Fruit fly (Drosophila melanogaster) whole organism, adult: ENCODE results near the gene Or13a.
A peak's percentile ranks its signal among the peaks of the same experiment; 100 is the strongest.

Experiments used
- CG11617 ChIP-seq: fragments of 200-800 bp; sonication (Bioruptor generic); optimal IDR thresholded peaks from 2 replicates; lab custom pipeline; 2017; ENCODE audit warnings: mild to moderate bottlenecking, missing biosample characterization, missing genetic modification reagents, missing genetic modification characterization
- CG12768 ChIP-seq: fragments of 200-800 bp; sonication (Bioruptor generic); optimal IDR thresholded peaks from 2 replicates; lab custom pipeline; 2017; ENCODE audit warnings: missing biosample characterization, missing genetic modification characterization, mild to moderate bottlenecking, moderate library complexity, missing genetic modification reagents
- CG14711 ChIP-seq: fragments of 200-800 bp; sonication (Bioruptor generic); optimal IDR thresholded peaks from 2 replicates; lab custom pipeline; 2018; ENCODE audit warnings: missing biosample characterization, mild to moderate bottlenecking, missing genetic modification characterization, moderate library complexity
- CG1620 ChIP-seq: fragments of 200-800 bp; sonication (Bioruptor generic); optimal IDR thresholded peaks from 2 replicates; lab custom pipeline; 2016; ENCODE audit warnings: missing biosample characterization, missing genetic modification characterization
- CG33017 ChIP-seq: fragments of 200-800 bp; sonication (Bioruptor generic); optimal IDR thresholded peaks from 2 replicates; lab custom pipeline; 2018; ENCODE audit warnings: missing biosample characterization, mild to moderate bottlenecking, missing genetic modification characterization, moderate library complexity
- CG5204 ChIP-seq: fragments of 200-800 bp; sonication (Bioruptor generic); optimal IDR thresholded peaks from 2 replicates; lab custom pipeline; 2016; ENCODE audit warnings: missing biosample characterization, missing genetic modification characterization
- CG7045 ChIP-seq: fragments of 200-800 bp; sonication (Bioruptor generic); optimal IDR thresholded peaks from 2 replicates; lab custom pipeline; 2017; ENCODE audit warnings: missing biosample characterization, mild to moderate bottlenecking, missing genetic modification characterization
- CG7101 ChIP-seq: fragments of 200-800 bp; sonication (Bioruptor generic); optimal IDR thresholded peaks from 2 replicates; lab custom pipeline; 2018; ENCODE audit warnings: missing biosample characterization, mild to moderate bottlenecking, missing genetic modification characterization, moderate library complexity
- Clk ChIP-seq: fragments of 200-800 bp; sonication (Bioruptor generic); optimal IDR thresholded peaks from 2 replicates; lab custom pipeline; 2017; ENCODE audit warnings: missing biosample characterization, missing genetic modification characterization
- Crg-1 ChIP-seq: fragments of 200-800 bp; sonication (Bioruptor generic); optimal IDR thresholded peaks from 2 replicates; lab custom pipeline; 2016; ENCODE audit warnings: missing biosample characterization, missing genetic modification characterization
- Hr96 ChIP-seq: fragments of 200-800 bp; sonication (Bioruptor generic); optimal IDR thresholded peaks from 2 replicates; lab custom pipeline; 2016; ENCODE audit warnings: missing biosample characterization, missing genetic modification characterization
- Mnt ChIP-seq: fragments of 200-800 bp; sonication (Bioruptor generic); optimal IDR thresholded peaks from 2 replicates; lab custom pipeline; 2016; ENCODE audit warnings: missing biosample characterization, mild to moderate bottlenecking, missing genetic modification characterization
- bab1 ChIP-seq: fragments of 200-800 bp; sonication (Bioruptor generic); optimal IDR thresholded peaks from 3 replicates; lab custom pipeline; 2019; ENCODE audit warnings: missing biosample characterization, mild to moderate bottlenecking, missing genetic modification characterization, moderate library complexity
- cic ChIP-seq: fragments of 200-800 bp; sonication (Bioruptor generic); optimal IDR thresholded peaks from 2 replicates; lab custom pipeline; 2017; ENCODE audit warnings: missing biosample characterization, mild to moderate bottlenecking, missing genetic modification characterization, moderate library complexity
- cnc ChIP-seq, 2 experiments: fragments of >200 bp; optimal IDR thresholded peaks; 2 replicates each; lab custom pipeline; 2017
- kay ChIP-seq: fragments of 200-800 bp; sonication (Bioruptor generic); peaks from one replicate; lab custom pipeline; 2016; ENCODE audit warnings: missing biosample characterization, missing genetic modification characterization, borderline replicate concordance
- ovo ChIP-seq: fragments of 200-800 bp; sonication (Bioruptor generic); optimal IDR thresholded peaks from 2 replicates; lab custom pipeline; 2016; ENCODE audit warnings: missing biosample characterization, missing genetic modification characterization
- pad ChIP-seq: fragments of 200-800 bp; sonication (Bioruptor generic); optimal IDR thresholded peaks from 3 replicates; lab custom pipeline; 2017; ENCODE audit warnings: missing biosample characterization, missing genetic modification characterization, mild to moderate bottlenecking, moderate library complexity, missing genetic modification reagents
- tj ChIP-seq: fragments of 200-800 bp; sonication (Bioruptor generic); optimal IDR thresholded peaks from 3 replicates; lab custom pipeline; 2017; ENCODE audit warnings: missing biosample characterization, mild to moderate bottlenecking, missing genetic modification characterization, moderate library complexity
- toe ChIP-seq: fragments of 200-800 bp; sonication (Bioruptor generic); optimal IDR thresholded peaks from 2 replicates; lab custom pipeline; 2016; ENCODE audit warnings: missing biosample characterization, missing genetic modification characterization

Gene Or13a

dm6 chrX:15974125-15974524 is at the start of gene Or13a:
Gene Or13a (plus strand): TSS chrX:15974425.
- no peak for TF ChIP-seq cnc (optimal IDR thresholded peaks at IDR 0.05; lab: Kevin White, UChicago)
- TF ChIP-seq Mnt (GFP tag; lab: Kevin White, UChicago), result no peak
- no peak for TF ChIP-seq ovo
- TF ChIP-seq Clk (GFP tag; lab: Kevin White, UChicago), result no peak
- no peak for TF ChIP-seq bab1 (GFP tag; lab: Kevin White, UChicago)
- TF ChIP-seq tj (GFP tag; lab: Kevin White, UChicago), result no peak
- TF ChIP-seq kay, result no peak
- TF ChIP-seq CG7101, result no peak
- no peak for TF ChIP-seq CG12768 (GFP tag; lab: Kevin White, UChicago)
- TF ChIP-seq CG33017 (tag; lab: Kevin White, UChicago), result no peak
- TF ChIP-seq Crg-1, result no peak
- no peak for TF ChIP-seq toe (GFP tag; lab: Kevin White, UChicago)
- TF ChIP-seq CG11617 (GFP tag; lab: Kevin White, UChicago), result no peak
- no peak for TF ChIP-seq Hr96 (GFP tag; lab: Kevin White, UChicago)
- no peak for TF ChIP-seq CG14711 (tag; lab: Kevin White, UChicago)
- TF ChIP-seq CG1620 (GFP tag; lab: Kevin White, UChicago), result no peak
- TF ChIP-seq cic (GFP tag; lab: Kevin White, UChicago), result no peak
- no peak for TF ChIP-seq CG7045
- no peak for TF ChIP-seq CG5204 (GFP tag; lab: Kevin White, UChicago)

dm6 chrX:15924805-15925204 is 49.4 kb upstream of the Or13a start, which contains the start of gene Lcch3:
Gene Lcch3 (plus strand): TSS chrX:15925105.
- no peak for TF ChIP-seq Crg-1
- TF ChIP-seq cic (GFP tag; lab: Kevin White, UChicago), result no peak
- no peak for TF ChIP-seq tj (GFP tag; lab: Kevin White, UChicago)
- TF ChIP-seq Clk (GFP tag; lab: Kevin White, UChicago), result no peak
- TF ChIP-seq cnc (optimal IDR thresholded peaks at IDR 0.05; lab: Kevin White, UChicago), result no peak
- TF ChIP-seq ovo, result no peak
- TF ChIP-seq CG5204 (GFP tag; lab: Kevin White, UChicago), result no peak

- peak; percentile 37 for TF ChIP-seq kay
- no peak for TF ChIP-seq CG7045
These were observed 40.6 kb upstream of the Or13a start, which contains the start of gene Ranbp16 for dm6 chrX:15933504-15934225. Gene Ranbp16 (minus strand): TSS chrX:15933867.

- TF ChIP-seq CG7101, result peak; percentile 7
- TF ChIP-seq ovo, result no peak
- TF ChIP-seq CG11617 (GFP tag; lab: Kevin White, UChicago), result no peak
- no peak for TF ChIP-seq kay
These were observed 40.0 kb upstream of the Or13a start for dm6 chrX:15934226-15934547.

- TF ChIP-seq bab1 (GFP tag; lab: Kevin White, UChicago) (peak; percentile 56), CG7101 (no peak), kay (peak; percentile 88), CG5204 (GFP tag; lab: Kevin White, UChicago) (no peak), pad (no peak), CG33017 (tag; lab: Kevin White, UChicago) (no peak)
These were observed 33.9 kb upstream of the Or13a start, which contains the start of gene Stim for dm6 chrX:15940105-15940955. Gene Stim (minus strand): TSS chrX:15940451.

dm6 chrX:15940956-15941246 is 33.3 kb upstream of the Or13a start, which contains the start of gene CG8924:
Gene CG8924 (plus strand): TSS chrX:15941077.
- TF ChIP-seq CG7101 (no peak), Mnt (GFP tag; lab: Kevin White, UChicago) (no peak)

dm6 chrX:15941527-15941926 is 32.7 kb upstream of the Or13a start:
- TF ChIP-seq Mnt (GFP tag; lab: Kevin White, UChicago) (no peak), pad (no peak), CG33017 (tag; lab: Kevin White, UChicago) (no peak), kay (no peak), Clk (GFP tag; lab: Kevin White, UChicago) (no peak), bab1 (GFP tag; lab: Kevin White, UChicago) (no peak), CG1620 (GFP tag; lab: Kevin White, UChicago) (no peak), CG5204 (GFP tag; lab: Kevin White, UChicago) (no peak), CG11617 (GFP tag; lab: Kevin White, UChicago) (no peak), Crg-1 (no peak), CG12768 (GFP tag; lab: Kevin White, UChicago) (no peak), tj (GFP tag; lab: Kevin White, UChicago) (no peak), CG7101 (no peak), ovo (no peak), Hr96 (GFP tag; lab: Kevin White, UChicago) (no peak), cnc (optimal IDR thresholded peaks at IDR 0.05; lab: Kevin White, UChicago) (no peak), CG14711 (tag; lab: Kevin White, UChicago) (no peak), toe (GFP tag; lab: Kevin White, UChicago) (no peak), CG7045 (no peak)
